Worm (Caenorhabditis elegans): ENCODE measurements around the gene drp-1.

The drp-1 gene

ce11 chrIV:5574033-5574432 is 35.7 kb downstream of the drp-1 start, which contains the start of gene T12E12.6:
Gene T12E12.6 (minus strand): TSS chrIV:5574133.
- TF ChIP-seq him-1 (tag; optimal IDR thresholded peaks at IDR 0.05) (no peak), dao-5 (tag; optimal IDR thresholded peaks at IDR 0.05) (no peak), W03F9.2 (tag; optimal IDR thresholded peaks at IDR 0.05) (no peak)

- no peak for TF ChIP-seq him-1 (tag; optimal IDR thresholded peaks at IDR 0.05)
- TF ChIP-seq W03F9.2 (tag; optimal IDR thresholded peaks at IDR 0.05), result no peak
- no peak for TF ChIP-seq dao-5 (tag; optimal IDR thresholded peaks at IDR 0.05)
These were observed 42.5 kb downstream of the drp-1 start for ce11 chrIV:5580588-5581308.

ce11 chrIV:5582267-5582666 is 44.0 kb downstream of the drp-1 start:
- TF ChIP-seq W03F9.2 (tag; optimal IDR thresholded peaks at IDR 0.05) (peak; percentile 4), him-1 (tag; optimal IDR thresholded peaks at IDR 0.05) (no peak), dao-5 (tag; optimal IDR thresholded peaks at IDR 0.05) (no peak)

ce11 chrIV:5582760-5583159 is 44.5 kb downstream of the drp-1 start:
- TF ChIP-seq dao-5 (tag; optimal IDR thresholded peaks at IDR 0.05), result no peak
- no peak for TF ChIP-seq him-1 (tag; optimal IDR thresholded peaks at IDR 0.05)
- no peak for TF ChIP-seq W03F9.2 (tag; optimal IDR thresholded peaks at IDR 0.05)

- TF ChIP-seq him-1 (tag; optimal IDR thresholded peaks at IDR 0.05), result no peak
- no peak for TF ChIP-seq dao-5 (tag; optimal IDR thresholded peaks at IDR 0.05)
- TF ChIP-seq W03F9.2 (tag; optimal IDR thresholded peaks at IDR 0.05), result no peak
These were observed 44.9 kb downstream of the drp-1 start for ce11 chrIV:5583184-5583583.

- TF ChIP-seq dao-5 (tag; optimal IDR thresholded peaks at IDR 0.05) (no peak), him-1 (tag; optimal IDR thresholded peaks at IDR 0.05) (no peak), W03F9.2 (tag; optimal IDR thresholded peaks at IDR 0.05) (no peak)
These were observed 46.1 kb downstream of the drp-1 start, which contains the start of gene fkh-7 for ce11 chrIV:5584384-5584783. Gene fkh-7 (plus strand): TSS chrIV:5584684.

- TF ChIP-seq him-1 (tag; optimal IDR thresholded peaks at IDR 0.05) (no peak), W03F9.2 (tag; optimal IDR thresholded peaks at IDR 0.05) (no peak), dao-5 (tag; optimal IDR thresholded peaks at IDR 0.05) (no peak)
These were observed 48.0 kb downstream of the drp-1 start for ce11 chrIV:5586320-5586720.

- TF ChIP-seq dao-5 (tag; optimal IDR thresholded peaks at IDR 0.05), result no peak
- no peak for TF ChIP-seq him-1 (tag; optimal IDR thresholded peaks at IDR 0.05)
- no peak for TF ChIP-seq W03F9.2 (tag; optimal IDR thresholded peaks at IDR 0.05)
These were observed 49.9 kb downstream of the drp-1 start for ce11 chrIV:5587964-5588860.

ce11 chrIV:5590120-5590519 is 51.8 kb downstream of the drp-1 start:
- no peak for TF ChIP-seq W03F9.2 (tag; optimal IDR thresholded peaks at IDR 0.05)
- TF ChIP-seq him-1 (tag; optimal IDR thresholded peaks at IDR 0.05), result no peak
- no peak for TF ChIP-seq dao-5 (tag; optimal IDR thresholded peaks at IDR 0.05)
